Fruit fly (Drosophila melanogaster): ENCODE data around the gene CG13775.
A peak's percentile ranks its signal among the peaks of the same experiment; 100 is the strongest.

CG13775 gene

dm6 chr2L:6948540-6948942 lies 8.2 kb downstream of the CG13775 start, which contains the start of gene ihog (continued):
- TF ChIP-seq CG12659 (GFP tag; optimal IDR thresholded peaks at IDR 0.05): peak; percentile 31
- peak; percentile 51; the same call in 1 of the 3 replicates for TF ChIP-seq CG7963 (GFP tag; IDR thresholded peaks at IDR 0.05; ENCODE audit: partially characterized antibody)
- no peak for TF ChIP-seq Ada2b (GFP tag; IDR thresholded peaks at IDR 0.05)
- TF ChIP-seq aop (GFP tag; IDR thresholded peaks at IDR 0.05): no peak
- TF ChIP-seq HmgZ (tag; optimal IDR thresholded peaks at IDR 0.05): peak; percentile 13
- no peak for TF ChIP-seq Awh (GFP tag; IDR thresholded peaks at IDR 0.05)
- TF ChIP-seq CG1602 (GFP tag; optimal IDR thresholded peaks at IDR 0.05): no peak
- TF ChIP-seq YL-1 (GFP tag; optimal IDR thresholded peaks at IDR 0.05): peak; percentile 60
- TF ChIP-seq CG15269 (tag; optimal IDR thresholded peaks at IDR 0.05): no peak
- no peak for TF ChIP-seq crp (GFP tag; optimal IDR thresholded peaks at IDR 0.05)

dm6 chr2L:6945088-6945487 lies 11.7 kb downstream of the CG13775 start, which contains the start of gene Fgop2:
Gene Fgop2 (minus strand): TSS chr2L:6945289.
- TF ChIP-seq gfzf (GFP tag; optimal IDR thresholded peaks at IDR 0.05): peak; percentile 91
- TF ChIP-seq BEAF-32 (GFP tag; optimal IDR thresholded peaks at IDR 0.05): peak; percentile 25
- peak; percentile 31 for TF ChIP-seq cad (GFP tag; optimal IDR thresholded peaks at IDR 0.05)
- TF ChIP-seq CG4730 (GFP tag; IDR thresholded peaks at IDR 0.05): no peak
- TF ChIP-seq CG15514 (GFP tag; optimal IDR thresholded peaks at IDR 0.05): peak; percentile 84
- TF ChIP-seq Myb (GFP tag; optimal IDR thresholded peaks at IDR 0.05): peak; percentile 4
- TF ChIP-seq nmo (GFP tag; optimal IDR thresholded peaks at IDR 0.05): peak; percentile 8
- TF ChIP-seq CG10321 (GFP tag; IDR thresholded peaks at IDR 0.05): no peak
- peak; percentile 51 for TF ChIP-seq CG1603 (tag; optimal IDR thresholded peaks at IDR 0.05)
- peak; percentile 36 for TF ChIP-seq Hr3 (GFP tag; optimal IDR thresholded peaks at IDR 0.05)
- peak; percentile 80 for TF ChIP-seq CG4617 (GFP tag; optimal IDR thresholded peaks at IDR 0.05; ENCODE audit: borderline replicate concordance)
- TF ChIP-seq inv (GFP tag; IDR thresholded peaks at IDR 0.05; ENCODE audit: partially characterized antibody): no peak
- no peak for TF ChIP-seq CG3838 (GFP tag; optimal IDR thresholded peaks at IDR 0.05)
- no peak for TF ChIP-seq Doc2 (GFP tag; IDR thresholded peaks at IDR 0.05)
- TF ChIP-seq E2f2 (GFP tag; IDR thresholded peaks at IDR 0.05): peak; percentile 82
- peak; percentile 74 for TF ChIP-seq Dp (GFP tag; optimal IDR thresholded peaks at IDR 0.05)
- TF ChIP-seq Bgb (GFP tag; IDR thresholded peaks at IDR 0.05; ENCODE audit: partially characterized antibody): no peak
- TF ChIP-seq grn (GFP tag; optimal IDR thresholded peaks at IDR 0.05): no peak
- TF ChIP-seq CG17829 (tag; optimal IDR thresholded peaks at IDR 0.05): peak; percentile 21
- TF ChIP-seq twi (tag; optimal IDR thresholded peaks at IDR 0.05): no peak
- peak; percentile 41 for TF ChIP-seq CG14710 (tag; optimal IDR thresholded peaks at IDR 0.05)
- no peak for TF ChIP-seq crp (GFP tag; optimal IDR thresholded peaks at IDR 0.05)
- peak; percentile 69 for TF ChIP-seq MBD-R2 (GFP tag; IDR thresholded peaks at IDR 0.05)
- TF ChIP-seq phol (tag; optimal IDR thresholded peaks at IDR 0.05): peak; percentile 15
- no peak for TF ChIP-seq NC2α (GFP tag; optimal IDR thresholded peaks at IDR 0.05)
- peak; percentile 61 for TF ChIP-seq pzg (GFP tag; optimal IDR thresholded peaks at IDR 0.05)
- TF ChIP-seq CG12659 (GFP tag; optimal IDR thresholded peaks at IDR 0.05): peak; percentile 26
- peak; percentile 41 for TF ChIP-seq trem (tag; optimal IDR thresholded peaks at IDR 0.05)
- peak; percentile 20 for TF ChIP-seq Ets97D (GFP tag; optimal IDR thresholded peaks at IDR 0.05)
- no peak for TF ChIP-seq slou (GFP tag; optimal IDR thresholded peaks at IDR 0.05)
- peak; percentile 13 for TF ChIP-seq CG30020 (tag; optimal IDR thresholded peaks at IDR 0.05)
- peak; percentile 19 for TF ChIP-seq HmgZ (tag; optimal IDR thresholded peaks at IDR 0.05)
- TF ChIP-seq YL-1 (GFP tag; optimal IDR thresholded peaks at IDR 0.05): peak; percentile 72
- TF ChIP-seq CG10267 (tag; optimal IDR thresholded peaks at IDR 0.05): peak; percentile 30
- no peak for TF ChIP-seq Neu2 (GFP tag; optimal IDR thresholded peaks at IDR 0.05; ENCODE audit: borderline replicate concordance)
- peak; percentile 47 for TF ChIP-seq Med (GFP tag)
- no peak for TF ChIP-seq CG18619 (GFP tag; optimal IDR thresholded peaks at IDR 0.05)
- peak; percentile 38; the same call in 1 of the 2 replicates for TF ChIP-seq CG13287 (GFP tag; IDR thresholded peaks at IDR 0.05; ENCODE audit: partially characterized antibody)
- TF ChIP-seq MESR4 (GFP tag; optimal IDR thresholded peaks at IDR 0.05): peak; percentile 81
- peak; percentile 49 for TF ChIP-seq CG15601 (tag; optimal IDR thresholded peaks at IDR 0.05)
- TF ChIP-seq zf30C (GFP tag; optimal IDR thresholded peaks at IDR 0.05): no peak
- peak; percentile 6 for TF ChIP-seq CG2116 (GFP tag; optimal IDR thresholded peaks at IDR 0.05)

Data from whole organism, embryonic.